Fruit fly (Drosophila melanogaster) S2 (cell line): ENCODE results near the gene betaTub97EF.

Experiments
- CG8478 ChIP-seq: fragments of >200 bp; optimal IDR thresholded peaks from 2 replicates; lab custom pipeline; 2018
- CTCF ChIP-seq, 2 experiments: fragments of >200 bp; optimal IDR thresholded peaks; 2 replicates each; lab custom pipeline; 2018

betaTub97EF gene

dm6 chr3R:27925000-27925970, 62.9 kb downstream of the betaTub97EF start, which contains the start of gene mino:
TSS of gene mino (plus strand) at chr3R:27925191.
- TF ChIP-seq CTCF (optimal IDR thresholded peaks at IDR 0.05; lab: Kevin White, UChicago): no peak
- TF ChIP-seq CG8478 (lab: Kevin White, UChicago): no peak

- TF ChIP-seq CG8478 (lab: Kevin White, UChicago) (no peak), CTCF (optimal IDR thresholded peaks at IDR 0.05; lab: Kevin White, UChicago) (no peak)
These were observed 65.5 kb downstream of the betaTub97EF start, which contains the start of gene RpL4 for dm6 chr3R:27922673-27923175. TSS of gene RpL4 (plus strand) at chr3R:27922821.

- TF ChIP-seq CTCF (optimal IDR thresholded peaks at IDR 0.05; lab: Kevin White, UChicago): no peak
- TF ChIP-seq CG8478 (lab: Kevin White, UChicago): no peak
These were observed 66.1 kb downstream of the betaTub97EF start, which contains the start of gene BCAS2 for dm6 chr3R:27921982-27922672. TSS of gene BCAS2 (minus strand) at chr3R:27922356.

dm6 chr3R:27920883-27921282, 67.3 kb downstream of the betaTub97EF start, which contains the start of gene CG12259:
TSS of gene CG12259 (minus strand) at chr3R:27921089.
- TF ChIP-seq CTCF (optimal IDR thresholded peaks at IDR 0.05; lab: Kevin White, UChicago) (no peak), CG8478 (lab: Kevin White, UChicago) (no peak)

DNA sequence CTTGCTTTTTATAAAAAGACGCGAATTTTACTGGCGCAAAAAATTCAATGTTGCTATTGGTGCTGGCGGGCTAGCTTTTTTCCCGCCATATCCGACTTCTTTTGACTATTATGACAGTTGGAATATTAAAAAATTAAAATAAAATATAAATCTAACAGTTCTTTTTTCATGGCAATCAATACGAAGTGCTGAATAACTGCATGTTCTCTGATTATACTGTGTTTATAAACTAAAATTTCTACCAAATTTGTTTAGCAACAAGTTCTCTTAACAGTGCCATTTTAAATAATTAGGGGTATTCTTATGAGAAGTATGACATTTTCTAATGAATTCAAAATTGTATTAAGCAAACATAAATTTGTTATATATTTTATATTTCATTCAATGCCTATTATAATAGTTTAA, 68.8 kb downstream of the betaTub97EF start, which contains the start of gene Boh1:
Gene Boh1 (minus strand): TSS at position 76 of the 405 bp plus-strand sequence.
- TF ChIP-seq CTCF (optimal IDR thresholded peaks at IDR 0.05; lab: Kevin White, UChicago): no peak
- TF ChIP-seq CG8478 (lab: Kevin White, UChicago): no peak
